Worm (Caenorhabditis elegans): ENCODE results near the gene cyp-37A1.

DNA sequence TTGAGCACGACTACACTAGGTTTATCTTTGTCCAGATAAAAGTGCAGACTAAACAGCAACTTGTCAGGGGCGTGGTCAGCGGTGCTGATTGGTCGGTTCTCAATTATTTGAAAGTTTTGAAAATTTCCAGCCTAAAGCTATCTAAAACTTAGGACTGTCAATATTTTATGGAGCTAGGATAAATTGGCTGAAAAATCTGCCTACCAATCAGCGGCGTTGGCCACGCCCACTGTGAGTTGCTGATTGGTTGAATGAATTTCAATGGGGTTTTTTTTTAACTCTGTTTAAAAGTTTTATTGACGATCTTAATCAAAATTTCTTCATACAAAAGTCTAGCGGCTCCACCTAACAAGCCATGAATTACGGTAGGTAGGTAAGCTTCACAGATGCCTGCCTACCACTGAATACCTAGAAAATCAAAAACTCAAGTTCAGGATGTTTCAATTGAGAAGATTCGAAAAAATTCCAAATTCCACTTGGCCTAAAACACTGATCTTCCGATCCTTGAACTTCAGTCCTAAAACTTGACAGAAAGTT, 29.2 kb upstream of the cyp-37A1 start:
- no peak for TF ChIP-seq tab-1 (GFP tag; IDR thresholded peaks at IDR 0.05)
- TF ChIP-seq ztf-23 (GFP tag; IDR thresholded peaks at IDR 0.05), result no peak
- no peak for TF ChIP-seq ref-1 (GFP tag; conservative IDR thresholded peaks at IDR 0.05)
- TF ChIP-seq cog-1 (tag; optimal IDR thresholded peaks at IDR 0.05), result no peak
- TF ChIP-seq T22C8.4 (GFP tag; IDR thresholded peaks at IDR 0.05), result no peak
- no peak for TF ChIP-seq flt-1 (GFP tag; IDR thresholded peaks at IDR 0.05)
- no peak for TF ChIP-seq klf-2 (GFP tag; conservative IDR thresholded peaks at IDR 0.05)
- TF ChIP-seq ztf-29 (GFP tag; IDR thresholded peaks at IDR 0.05), result no peak

All from whole organism, midembryonic.